Fruit fly (Drosophila melanogaster) whole organism, prepupa: ENCODE data around the gene CG4374.

Experiments
- Blimp-1 ChIP-seq: fragments of 200-800 bp; sonication (Bioruptor generic); optimal IDR thresholded peaks from 3 replicates; lab custom pipeline; 2017; ENCODE audit warnings: missing biosample characterization, missing genetic modification characterization, mild to moderate bottlenecking, moderate library complexity, missing genetic modification reagents
- CG10631 ChIP-seq: fragments of 200-800 bp; sonication (Bioruptor generic); optimal IDR thresholded peaks from 2 replicates; lab custom pipeline; 2016; ENCODE audit warnings: missing biosample characterization, missing genetic modification characterization
- CG10669 ChIP-seq: fragments of 200-800 bp; sonication (Bioruptor generic); optimal IDR thresholded peaks from 3 replicates; lab custom pipeline; 2018; ENCODE audit warnings: missing biosample characterization, mild to moderate bottlenecking, missing genetic modification characterization, moderate library complexity
- CG11294 ChIP-seq: fragments of 200-800 bp; sonication (Bioruptor generic); IDR thresholded peaks from 2 replicates; pipeline ENCODE4 v1.3.6; 2022; ENCODE audit warnings: missing biosample characterization, missing genetic modification characterization
- CG15336 ChIP-seq: fragments of 200-800 bp; sonication (Bioruptor generic); IDR thresholded peaks from 2 replicates; pipeline ENCODE4 v1.3.6; 2022; ENCODE audit warnings: missing biosample characterization, missing genetic modification characterization
- CG1621 ChIP-seq: fragments of 200-800 bp; sonication (Bioruptor generic); optimal IDR thresholded peaks from 3 replicates; lab custom pipeline; 2018; ENCODE audit warnings: missing biosample characterization, mild to moderate bottlenecking, missing genetic modification characterization
- CG16779 ChIP-seq: fragments of 200-800 bp; sonication (Bioruptor generic); optimal IDR thresholded peaks from 3 replicates; lab custom pipeline; 2017; ENCODE audit warnings: missing biosample characterization, mild to moderate bottlenecking, missing genetic modification characterization
- CG3032 ChIP-seq: fragments of 200-800 bp; optimal IDR thresholded peaks from 2 replicates; lab custom pipeline; 2019; ENCODE audit warnings: missing biosample characterization, mild to moderate bottlenecking, missing genetic modification characterization, moderate library complexity
- CG32006 ChIP-seq: fragments of 200-800 bp; sonication (Bioruptor generic); optimal IDR thresholded peaks from 3 replicates; lab custom pipeline; 2017; ENCODE audit warnings: missing biosample characterization, mild to moderate bottlenecking, missing genetic modification characterization
- CG34406 ChIP-seq: fragments of 200-800 bp; sonication (Bioruptor generic); optimal IDR thresholded peaks from 3 replicates; lab custom pipeline; 2016; ENCODE audit warnings: missing biosample characterization, missing genetic modification characterization
- CG3919 ChIP-seq: fragments of 200-800 bp; sonication (Bioruptor generic); optimal IDR thresholded peaks from 3 replicates; lab custom pipeline; 2016; ENCODE audit warnings: missing biosample characterization, missing genetic modification characterization
- CG4318 ChIP-seq: fragments of 200-800 bp; sonication (Bioruptor generic); optimal IDR thresholded peaks from 3 replicates; lab custom pipeline; 2017; ENCODE audit warnings: missing biosample characterization, mild to moderate bottlenecking, missing genetic modification characterization
- CG6276 ChIP-seq: fragments of 200-800 bp; sonication (Bioruptor generic); optimal IDR thresholded peaks from 2 replicates; lab custom pipeline; 2017; ENCODE audit warnings: missing biosample characterization, mild to moderate bottlenecking, missing genetic modification characterization
- CG6808 ChIP-seq: fragments of 200-800 bp; sonication (Bioruptor generic); optimal IDR thresholded peaks from 3 replicates; lab custom pipeline; 2017; ENCODE audit warnings: missing biosample characterization, missing genetic modification characterization, mild to moderate bottlenecking, moderate library complexity, missing genetic modification reagents
- CG8119 ChIP-seq: fragments of 200-800 bp; sonication (Bioruptor generic); IDR thresholded peaks from 3 replicates; pipeline ENCODE4 v1.3.6; 2022; ENCODE audit warnings: missing biosample characterization, missing genetic modification characterization
- CG9139 ChIP-seq: fragments of 200-800 bp; sonication (Bioruptor generic); optimal IDR thresholded peaks from 3 replicates; lab custom pipeline; 2017; ENCODE audit warnings: missing biosample characterization, mild to moderate bottlenecking, missing genetic modification characterization
- Eip75B ChIP-seq: fragments of 200-800 bp; sonication (Bioruptor generic); optimal IDR thresholded peaks from 3 replicates; lab custom pipeline; 2016; ENCODE audit warnings: missing biosample characterization, missing genetic modification characterization
- Eip78C ChIP-seq: fragments of 200-800 bp; sonication (Bioruptor generic); peaks from one replicate; lab custom pipeline; 2016; ENCODE audit warnings: missing biosample characterization, missing genetic modification characterization
- Eip93F ChIP-seq: fragments of 200-800 bp; sonication (Bioruptor generic); optimal IDR thresholded peaks from 2 replicates; lab custom pipeline; 2016; ENCODE audit warnings: missing biosample characterization, mild to moderate bottlenecking, missing genetic modification characterization
- Ets21C ChIP-seq: fragments of 200-800 bp; sonication (Bioruptor generic); optimal IDR thresholded peaks from 3 replicates; lab custom pipeline; 2016; ENCODE audit warnings: missing biosample characterization, missing genetic modification characterization
- Ets96B ChIP-seq: fragments of 200-800 bp; optimal IDR thresholded peaks from 2 replicates; lab custom pipeline; 2019; ENCODE audit warnings: missing biosample characterization, mild to moderate bottlenecking, missing genetic modification characterization, moderate library complexity
- Gug ChIP-seq: fragments of 200-800 bp; sonication (Bioruptor generic); IDR thresholded peaks from 2 replicates; pipeline ENCODE4 v1.3.6; 2022; ENCODE audit warnings: missing biosample characterization, missing genetic modification characterization
- Hr38 ChIP-seq: sonication (Bioruptor generic); optimal IDR thresholded peaks from 2 replicates; lab custom pipeline; 2016; ENCODE audit warnings: missing biosample characterization, missing genetic modification characterization
- Hr39 ChIP-seq: fragments of 200-800 bp; sonication (Bioruptor generic); optimal IDR thresholded peaks from 2 replicates; lab custom pipeline; 2016; ENCODE audit warnings: missing biosample characterization, missing genetic modification characterization
- Hr4 ChIP-seq: fragments of 200-800 bp; sonication (Bioruptor generic); optimal IDR thresholded peaks from 3 replicates; lab custom pipeline; 2016; ENCODE audit warnings: missing biosample characterization, missing genetic modification characterization
- Lpt ChIP-seq: fragments of 200-800 bp; sonication (Bioruptor generic); optimal IDR thresholded peaks from 3 replicates; lab custom pipeline; 2016; ENCODE audit warnings: missing biosample characterization, missing genetic modification characterization
- OdsH ChIP-seq: fragments of 200-800 bp; sonication (Bioruptor generic); optimal IDR thresholded peaks from 3 replicates; lab custom pipeline; 2016; ENCODE audit warnings: missing biosample characterization, missing genetic modification characterization
- Smox ChIP-seq: fragments of 200-800 bp; sonication (Bioruptor generic); optimal IDR thresholded peaks from 3 replicates; lab custom pipeline; 2016; ENCODE audit warnings: missing biosample characterization, missing genetic modification characterization
- Sox14 ChIP-seq: fragments of 200-800 bp; sonication (Bioruptor generic); optimal IDR thresholded peaks from 3 replicates; lab custom pipeline; 2016; ENCODE audit warnings: missing biosample characterization, missing genetic modification characterization
- Sox15 ChIP-seq: fragments of 200-800 bp; sonication (Bioruptor generic); optimal IDR thresholded peaks from 3 replicates; lab custom pipeline; 2016; ENCODE audit warnings: missing biosample characterization, missing genetic modification characterization
- achi ChIP-seq: fragments of 200-800 bp; sonication (Bioruptor generic); optimal IDR thresholded peaks from 3 replicates; lab custom pipeline; 2016; ENCODE audit warnings: missing biosample characterization, missing genetic modification characterization
- acj6 ChIP-seq: fragments of 200-800 bp; sonication (Bioruptor generic); optimal IDR thresholded peaks from 3 replicates; lab custom pipeline; 2016; ENCODE audit warnings: missing biosample characterization, missing genetic modification characterization
- cyc ChIP-seq: fragments of 200-800 bp; sonication (Bioruptor generic); optimal IDR thresholded peaks from 3 replicates; lab custom pipeline; 2016; ENCODE audit warnings: missing biosample characterization, missing genetic modification characterization
- dac ChIP-seq: fragments of 200-800 bp; sonication (Bioruptor generic); optimal IDR thresholded peaks from 2 replicates; lab custom pipeline; 2017; ENCODE audit warnings: missing biosample characterization, mild to moderate bottlenecking, missing genetic modification characterization
- eg ChIP-seq: fragments of 200-800 bp; sonication (Bioruptor generic); IDR thresholded peaks from 3 replicates; pipeline ENCODE4 v1.3.6; 2022; ENCODE audit warnings: missing biosample characterization, missing genetic modification characterization
- esn ChIP-seq: fragments of 200-800 bp; sonication (Bioruptor generic); optimal IDR thresholded peaks from 2 replicates; lab custom pipeline; 2016; ENCODE audit warnings: missing biosample characterization, mild to moderate bottlenecking, missing genetic modification characterization, moderate library complexity
- net ChIP-seq: fragments of 200-800 bp; sonication (Bioruptor generic); optimal IDR thresholded peaks from 3 replicates; lab custom pipeline; 2016; ENCODE audit warnings: missing biosample characterization, missing genetic modification characterization
- pdm3 ChIP-seq: fragments of 200-800 bp; sonication (Bioruptor generic); optimal IDR thresholded peaks from 3 replicates; lab custom pipeline; 2016; ENCODE audit warnings: missing biosample characterization, missing genetic modification characterization
- salr ChIP-seq, 2 experiments: fragments of 200-800 bp; sonication (Bioruptor generic); optimal IDR thresholded peaks; 3 replicates each; lab custom pipeline; 2016 to 2018; ENCODE audit warnings: missing biosample characterization in 2 of 2, missing genetic modification characterization in 2 of 2, mild to moderate bottlenecking in 1 of 2
- ss ChIP-seq, 2 experiments: fragments of 200-800 bp; sonication (Bioruptor generic); optimal IDR thresholded peaks; 2 replicates in 1 of 2; 3 replicates in 1 of 2; lab custom pipeline; 2017 to 2018; ENCODE audit warnings: mild to moderate bottlenecking in 2 of 2, missing biosample characterization in 2 of 2, missing genetic modification characterization in 2 of 2, moderate library complexity in 1 of 2
- svp ChIP-seq: fragments of 200-800 bp; sonication (Bioruptor generic); peaks from one replicate; lab custom pipeline; 2016; ENCODE audit warnings: missing biosample characterization, missing genetic modification characterization

CG4374 gene

DNA sequence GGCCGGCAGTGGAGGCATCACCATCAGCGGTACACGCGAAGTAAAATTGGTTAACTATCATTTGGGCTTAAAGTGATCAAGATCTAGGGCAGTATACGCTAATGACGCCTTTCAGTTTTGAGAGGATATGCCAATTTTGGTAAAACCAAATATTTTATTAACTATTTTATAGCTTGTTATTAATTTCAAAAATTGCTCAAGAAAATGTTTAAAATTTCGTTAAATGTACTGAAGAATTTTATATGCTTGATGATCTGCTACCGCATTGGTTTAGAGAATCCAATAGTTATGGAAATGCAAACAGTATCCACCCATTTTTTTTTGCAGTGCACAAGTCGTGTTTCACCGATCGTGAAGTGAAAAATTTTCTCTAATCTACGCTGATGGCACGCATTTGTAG, 64.2 kb downstream of the CG4374 start:
- TF ChIP-seq Hr4 (GFP tag; lab: Kevin White, UChicago) (peak; percentile 76), Eip93F (GFP tag; lab: Kevin White, UChicago) (no peak), net (peak; percentile 19), Sox14 (GFP tag; lab: Kevin White, UChicago) (peak; percentile 12), CG4318 (GFP tag; lab: Kevin White, UChicago) (peak; percentile 57), Eip75B (GFP tag; lab: Kevin White, UChicago) (peak; percentile 13), salr (GFP tag; optimal IDR thresholded peaks at IDR 0.05; lab: Kevin White, UChicago) (peak in 1 of 2 experiments; percentile 64), CG15336 (GFP tag; lab: Robert Waterston, UW) (peak; percentile 57), Hr39 (GFP tag; lab: Kevin White, UChicago) (no peak), CG10631 (GFP tag; lab: Kevin White, UChicago) (peak; percentile 6), CG34406 (GFP tag; lab: Kevin White, UChicago) (no peak), CG1621 (tag; lab: Kevin White, UChicago) (no peak), Lpt (GFP tag; lab: Kevin White, UChicago) (peak; percentile 7), Ets96B (tag; lab: Kevin White, UChicago) (no peak), CG11294 (GFP tag; lab: Robert Waterston, UW) (no peak), Blimp-1 (no peak), CG10669 (no peak), ss (GFP tag; optimal IDR thresholded peaks at IDR 0.05; lab: Kevin White, UChicago) (no peak), dac (no peak), acj6 (GFP tag; lab: Kevin White, UChicago) (peak; percentile 16), Gug (GFP tag; lab: Robert Waterston, UW) (no peak), CG16779 (no peak), svp (GFP tag; lab: Kevin White, UChicago) (peak; percentile 49), achi (GFP tag; lab: Kevin White, UChicago) (peak; percentile 14), CG9139 (no peak), OdsH (GFP tag; lab: Kevin White, UChicago) (peak; percentile 33), CG8119 (peak; percentile 54; the same call in 1 of the 3 replicates), CG3032 (no peak), esn (GFP tag; lab: Kevin White, UChicago) (no peak), pdm3 (GFP tag; lab: Kevin White, UChicago) (peak; percentile 5), CG6276 (GFP tag; lab: Kevin White, UChicago) (no peak), CG32006 (peak; percentile 79), Smox (GFP tag; lab: Kevin White, UChicago) (no peak), Eip78C (GFP tag; lab: Kevin White, UChicago) (peak; percentile 67)
- TF ChIP-seq, all 60 proteins: peak for 17

DNA sequence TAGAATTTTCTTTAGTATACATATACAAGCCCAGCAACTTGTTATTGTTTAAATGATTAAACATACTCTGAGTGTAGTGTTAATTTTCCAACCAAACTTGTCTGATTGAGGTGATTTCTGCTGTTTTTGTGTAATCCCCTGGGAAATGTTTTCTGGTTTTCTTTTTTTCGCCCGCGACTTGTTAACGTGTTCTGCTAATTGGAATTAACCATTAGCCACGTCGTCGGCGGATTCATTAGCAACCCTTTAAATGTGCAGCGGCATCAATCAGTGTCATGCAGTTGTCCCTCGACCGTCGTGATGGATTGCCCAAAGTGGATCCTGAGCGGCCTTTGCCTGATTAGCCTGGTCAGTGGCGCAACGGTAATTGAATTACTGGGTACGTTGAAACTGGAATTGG, 66.9 kb downstream of the CG4374 start, which contains the start of gene Ir94e:
TSS of gene Ir94e (plus strand) at position 301 of the 400 bp plus-strand sequence.
- TF ChIP-seq Sox14 (GFP tag; lab: Kevin White, UChicago) (no peak), CG3032 (no peak), net (no peak), CG6808 (no peak), CG16779 (no peak), Hr4 (GFP tag; lab: Kevin White, UChicago) (no peak), cyc (GFP tag; lab: Kevin White, UChicago) (no peak)

DNA sequence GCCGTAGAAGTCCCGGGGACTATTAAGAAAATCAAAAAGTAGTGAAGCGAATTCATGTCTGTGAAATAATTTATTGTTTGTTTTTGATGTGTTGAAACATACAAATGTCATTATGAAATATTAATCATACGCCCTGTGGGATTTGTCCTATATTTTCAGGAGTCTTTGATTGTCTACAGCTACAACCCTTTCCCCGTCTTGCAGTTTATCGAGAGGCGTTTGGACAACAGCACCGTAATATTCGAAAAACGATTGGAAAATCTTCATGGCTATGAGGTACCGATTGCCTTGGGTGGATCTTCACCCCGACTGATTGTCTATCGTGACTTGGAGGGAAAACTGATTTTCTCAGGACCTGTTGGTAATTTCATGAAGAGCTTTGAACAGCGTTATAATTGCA, 68.5 kb downstream of the CG4374 start, which contains the start of gene CG17380:
TSS of gene CG17380 (minus strand) at position 101 of the 400 bp plus-strand sequence.
- TF ChIP-seq Eip78C (GFP tag; lab: Kevin White, UChicago) (no peak), eg (no peak), Hr38 (GFP tag; lab: Kevin White, UChicago) (no peak), CG3032 (no peak), pdm3 (GFP tag; lab: Kevin White, UChicago) (no peak), Hr4 (GFP tag; lab: Kevin White, UChicago) (no peak), CG6808 (no peak), cyc (GFP tag; lab: Kevin White, UChicago) (no peak), Sox15 (GFP tag; lab: Kevin White, UChicago) (no peak), Ets21C (GFP tag; lab: Kevin White, UChicago) (no peak), ss (GFP tag; optimal IDR thresholded peaks at IDR 0.05; lab: Kevin White, UChicago) (no peak), CG34406 (GFP tag; lab: Kevin White, UChicago) (no peak), CG3919 (GFP tag; lab: Kevin White, UChicago) (no peak), salr (GFP tag; optimal IDR thresholded peaks at IDR 0.05; lab: Kevin White, UChicago) (no peak)
